Worm (Caenorhabditis elegans) whole organism, young adult: ENCODE data around the gene cpin-1.

Source experiments
- F23B12.7 ChIP-seq: sonication (generic microtip); optimal IDR thresholded peaks from 2 replicates; lab custom pipeline; 2017; ENCODE audit warnings: missing genetic modification characterization, mild to moderate bottlenecking, missing compliant biosample characterization, antibody characterized with exemption, moderate library complexity; ENCODE audit not compliant: insufficient read depth
- F33H1.4 ChIP-seq: fragments of 200-800 bp; sonication (Bioruptor generic); IDR thresholded peaks from 2 replicates; pipeline ENCODE4 v1.3.6; 2022; ENCODE audit warnings: missing genetic modification reagents, missing genetic modification characterization, missing compliant biosample characterization
- F55B11.4 ChIP-seq: sonication (generic microtip); optimal IDR thresholded peaks from 2 replicates; lab custom pipeline; 2016; ENCODE audit warnings: missing compliant biosample characterization, missing genetic modification characterization, borderline replicate concordance; ENCODE audit not compliant: insufficient read depth
- K12H6.12 ChIP-seq: fragments of 200-800 bp; sonication (Bioruptor generic); optimal IDR thresholded peaks from 2 replicates; lab custom pipeline; 2018; ENCODE audit warnings: mild to moderate bottlenecking, missing genetic modification characterization, missing compliant biosample characterization
- ZK185.1 ChIP-seq: sonication (generic microtip); optimal IDR thresholded peaks from 2 replicates; lab custom pipeline; 2016; ENCODE audit warnings: mild to moderate bottlenecking, missing genetic modification characterization, missing compliant biosample characterization; ENCODE audit not compliant: poor library complexity, severe bottlenecking
- aptf-2 ChIP-seq: fragments of 200-800 bp; sonication (Bioruptor generic); conservative IDR thresholded peaks from 2 replicates; pipeline ENCODE4 v1.3.6; 2022; ENCODE audit warnings: missing genetic modification reagents, missing genetic modification characterization, missing compliant biosample characterization
- ets-4 ChIP-seq: fragments of 200-800 bp; sonication (Bioruptor generic); optimal IDR thresholded peaks from 2 replicates; lab custom pipeline; 2018; ENCODE audit warnings: mild to moderate bottlenecking, missing genetic modification characterization, missing compliant biosample characterization
- hmg-1.2 ChIP-seq: fragments of 200-800 bp; sonication (Bioruptor generic); IDR thresholded peaks from 2 replicates; pipeline ENCODE4 v1.3.6; 2022; ENCODE audit warnings: missing genetic modification reagents, missing genetic modification characterization, missing compliant biosample characterization
- let-526 ChIP-seq: fragments of 200-800 bp; sonication (Bioruptor generic); IDR thresholded peaks from 2 replicates; pipeline ENCODE4 v1.3.6; 2022; ENCODE audit warnings: missing genetic modification reagents, missing genetic modification characterization, missing compliant biosample characterization
- nhr-27 ChIP-seq: fragments of 200-800 bp; sonication (Bioruptor generic); optimal IDR thresholded peaks from 2 replicates; lab custom pipeline; 2018; ENCODE audit warnings: mild to moderate bottlenecking, missing genetic modification characterization, moderate library complexity, missing compliant biosample characterization
- pbrm-1 ChIP-seq: fragments of 200-800 bp; sonication (Bioruptor generic); IDR thresholded peaks from 2 replicates; pipeline ENCODE4 v1.3.6; 2022; ENCODE audit warnings: missing genetic modification reagents, missing genetic modification characterization, missing compliant biosample characterization
- rec-8 ChIP-seq, 2 experiments: sonication (generic microtip); optimal IDR thresholded peaks; 2 replicates each; lab custom pipeline; 2016; ENCODE audit warnings: mild to moderate bottlenecking in 2 of 2, missing genetic modification characterization in 2 of 2, missing genetic modification reagents in 2 of 2, missing genotype in 2 of 2, missing biosample characterization in 1 of 2, missing compliant biosample characterization in 1 of 2, moderate library complexity in 1 of 2
- snpc-3.4 ChIP-seq: sonication (generic microtip); optimal IDR thresholded peaks from 2 replicates; lab custom pipeline; 2017; ENCODE audit warnings: missing genetic modification characterization, mild to moderate bottlenecking, missing compliant biosample characterization, antibody characterized with exemption, moderate library complexity, missing genotype, missing genetic modification reagents
- unc-130 ChIP-seq: sonication (generic microtip); optimal IDR thresholded peaks from 2 replicates; lab custom pipeline; 2016; ENCODE audit warnings: missing genetic modification reagents, missing genetic modification characterization, missing compliant biosample characterization
- unc-62 ChIP-seq: fragments of 150-350 bp; optimal IDR thresholded peaks from 2 replicates; lab custom pipeline; 2014; ENCODE audit warnings: missing biosample characterization, missing genetic modification reagents, missing genetic modification characterization

The cpin-1 gene

DNA sequence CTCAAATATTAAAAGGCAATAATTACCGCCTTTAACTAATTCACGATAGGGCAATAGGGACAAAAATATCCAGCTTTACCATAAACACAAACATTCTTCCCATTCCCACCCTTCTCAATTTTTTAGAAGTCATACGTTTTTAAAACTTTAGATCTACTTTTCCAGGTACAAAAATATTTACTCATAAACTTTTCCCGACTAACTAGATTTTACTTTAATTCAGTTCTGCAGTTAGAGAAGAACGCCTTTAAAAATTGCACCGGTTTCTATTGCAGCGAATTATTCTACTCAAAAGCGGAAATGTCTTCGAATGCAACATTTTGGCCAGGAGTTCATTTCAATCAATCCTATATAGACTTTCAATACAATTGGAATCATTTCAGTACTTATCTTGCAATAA is 45.8 kb downstream of the cpin-1 start, which contains the start of gene sru-3:
sru-3 (plus strand) TSS at position 301 of the 400 bp plus-strand sequence.
- TF ChIP-seq let-526 (no peak), unc-62 (no peak), snpc-3.4 (tag; lab: Kevin White, UChicago) (no peak), unc-130 (GFP tag; lab: Kevin White, UChicago) (no peak), aptf-2 (GFP tag; lab: Robert Waterston, UW) (no peak), hmg-1.2 (GFP tag; lab: Robert Waterston, UW) (no peak), F55B11.4 (tag; lab: Kevin White, UChicago) (no peak), F23B12.7 (tag; lab: Kevin White, UChicago) (no peak), nhr-27 (no peak)

DNA sequence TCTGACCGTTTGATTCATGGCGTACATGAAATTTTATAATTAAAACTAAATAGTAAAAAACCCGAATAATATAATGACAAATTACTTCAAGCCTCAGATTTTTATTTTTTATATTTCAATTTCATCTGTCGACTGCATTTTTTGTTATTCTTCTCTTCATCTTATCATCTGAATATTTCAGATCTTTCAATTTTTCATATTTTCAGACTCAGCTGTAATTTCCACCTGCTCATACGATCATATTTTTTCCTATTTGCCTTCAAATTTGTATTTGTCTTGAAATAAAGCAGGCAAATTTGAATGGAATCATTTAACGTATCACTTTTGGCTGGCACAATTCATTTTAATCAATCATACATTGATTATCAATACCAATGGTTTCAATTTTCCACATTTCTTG is 47.6 kb downstream of the cpin-1 start, which contains the start of gene sru-4:
sru-4 (plus strand) TSS at position 301 of the 400 bp plus-strand sequence.
- TF ChIP-seq ZK185.1 (tag; lab: Kevin White, UChicago) (no peak), pbrm-1 (GFP tag; lab: Robert Waterston, UW) (no peak), ets-4 (GFP tag; lab: Kevin White, UChicago) (no peak), K12H6.12 (tag; lab: Kevin White, UChicago) (no peak)

DNA sequence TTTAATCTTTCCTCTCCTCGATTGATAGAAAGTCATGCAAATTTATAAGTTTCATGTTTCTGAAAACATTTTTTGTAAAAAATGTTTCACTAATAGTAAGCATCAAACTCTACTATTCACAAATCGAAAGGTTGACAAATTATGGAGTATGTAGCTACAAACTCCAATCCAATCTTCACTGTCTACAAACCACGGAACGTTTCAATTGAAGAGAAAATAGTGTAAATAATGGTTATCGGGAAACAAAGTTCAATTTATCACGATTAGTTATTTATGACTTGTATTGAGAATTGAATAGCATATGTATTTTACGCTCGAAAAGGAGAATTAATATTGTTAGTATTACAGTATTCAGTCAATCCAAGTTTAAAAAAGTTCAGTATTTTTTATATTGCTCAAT is 49.2 kb downstream of the cpin-1 start:
- TF ChIP-seq hmg-1.2 (GFP tag; lab: Robert Waterston, UW) = no peak

DNA sequence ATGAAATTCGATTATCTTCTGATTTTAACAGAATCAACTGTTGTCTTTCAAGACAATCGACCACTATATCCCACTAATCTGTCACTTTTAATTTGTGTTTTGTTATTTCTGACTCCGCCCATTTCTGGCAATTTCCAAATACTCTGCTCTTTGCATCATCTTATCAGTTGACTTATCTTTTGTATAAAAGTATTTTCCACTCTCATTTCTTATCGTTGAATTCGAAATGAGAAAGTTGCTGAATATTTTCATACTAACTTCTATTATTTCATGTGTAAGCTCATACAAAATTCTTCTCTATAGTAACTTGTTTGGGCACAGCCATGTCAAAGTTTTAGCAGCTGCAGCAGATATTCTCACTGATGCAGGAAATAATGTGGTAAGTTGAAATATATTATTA is 49.6 kb downstream of the cpin-1 start, which contains the start of gene ugt-21:
ugt-21 (plus strand) TSS at position 212 of the 400 bp plus-strand sequence.
- TF ChIP-seq F33H1.4 (no peak), rec-8 (tag; optimal IDR thresholded peaks at IDR 0.05; lab: Kevin White, UChicago) (no peak)
